Fruit fly (Drosophila melanogaster): Measurements from ENCODE around the gene CG12402.

Gene CG12402

DNA sequence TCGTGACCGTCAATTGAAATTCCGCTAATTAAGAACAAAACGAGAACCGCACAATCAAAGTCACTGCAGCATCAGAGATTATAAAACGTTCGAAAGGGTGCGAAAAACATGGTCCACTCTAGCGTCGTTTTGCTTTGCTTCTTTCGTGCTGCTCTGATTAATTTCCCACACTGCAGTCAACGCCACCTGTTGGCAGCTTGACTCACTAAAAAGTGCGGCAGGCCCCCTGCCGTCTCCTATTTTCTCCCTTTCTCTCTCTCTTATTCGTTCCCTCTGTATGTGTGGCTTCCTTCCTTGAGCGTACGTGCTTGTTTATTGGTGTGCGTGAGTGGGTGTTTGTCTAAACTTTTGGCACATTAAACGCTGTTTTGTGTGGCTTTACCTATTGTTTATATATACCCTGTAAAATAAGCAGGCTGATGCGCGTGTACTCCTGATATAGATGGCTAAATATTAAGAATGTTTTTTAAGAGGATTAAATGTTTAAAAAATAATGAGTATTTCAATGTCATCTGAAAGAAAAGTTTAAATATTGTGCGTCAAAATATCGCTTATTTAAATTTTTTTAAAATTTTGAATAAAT is 9.5 kb downstream of the CG12402 start (continued):
- TF ChIP-seq nau (GFP tag; optimal IDR thresholded peaks at IDR 0.05), result no peak
- TF ChIP-seq hkb (optimal IDR thresholded peaks at IDR 0.05), result no peak
- no peak for TF ChIP-seq hkb (GFP tag; IDR thresholded peaks at IDR 0.05)
- TF ChIP-seq CG4360 (GFP tag; IDR thresholded peaks at IDR 0.05), result no peak
- no peak for TF ChIP-seq NfI (GFP tag; optimal IDR thresholded peaks at IDR 0.05)
- no peak for TF ChIP-seq CG3847 (GFP tag; IDR thresholded peaks at IDR 0.05)
- no peak for TF ChIP-seq CG9876 (GFP tag; optimal IDR thresholded peaks at IDR 0.05)
- TF ChIP-seq CG18764 (GFP tag; optimal IDR thresholded peaks at IDR 0.05), result no peak
- TF ChIP-seq CG7745 (tag; optimal IDR thresholded peaks at IDR 0.05), result no peak
- TF ChIP-seq Dfd (GFP tag; optimal IDR thresholded peaks at IDR 0.05), result no peak
- TF ChIP-seq Max (GFP tag; optimal IDR thresholded peaks at IDR 0.05), result no peak
- no peak for TF ChIP-seq sens-2 (GFP tag; IDR thresholded peaks at IDR 0.05)
- TF ChIP-seq gt (GFP tag; IDR thresholded peaks at IDR 0.05), result no peak
- TF ChIP-seq fu2 (GFP tag; optimal IDR thresholded peaks at IDR 0.05), result no peak
- no peak for TF ChIP-seq toy (GFP tag; IDR thresholded peaks at IDR 0.05)
- no peak for TF ChIP-seq CG42726 (GFP tag; IDR thresholded peaks at IDR 0.05; ENCODE audit: partially characterized antibody)
- TF ChIP-seq bbx (GFP tag; IDR thresholded peaks at IDR 0.05; ENCODE audit: partially characterized antibody), result no peak
- no peak for TF ChIP-seq ems (GFP tag; optimal IDR thresholded peaks at IDR 0.05)
- no peak for TF ChIP-seq CG4282 (GFP tag; optimal IDR thresholded peaks at IDR 0.05)
- TF ChIP-seq tin (GFP tag; optimal IDR thresholded peaks at IDR 0.05), result no peak
- TF ChIP-seq unpg (GFP tag; optimal IDR thresholded peaks at IDR 0.05), result no peak
- TF ChIP-seq CG12744 (GFP tag; optimal IDR thresholded peaks at IDR 0.05), result peak; percentile 17
- no peak for TF ChIP-seq pho (GFP tag; optimal IDR thresholded peaks at IDR 0.05)
- TF ChIP-seq CG14050 (GFP tag; IDR thresholded peaks at IDR 0.05), result no peak
- TF ChIP-seq CG4820 (GFP tag; optimal IDR thresholded peaks at IDR 0.05), result no peak
- no peak for TF ChIP-seq CkIIα-i1 (GFP tag; IDR thresholded peaks at IDR 0.05)
- TF ChIP-seq btn (GFP tag; optimal IDR thresholded peaks at IDR 0.05), result no peak
- no peak for TF ChIP-seq CG6654 (GFP tag; optimal IDR thresholded peaks at IDR 0.05)
- TF ChIP-seq CG17612 (GFP tag; IDR thresholded peaks at IDR 0.05), result no peak
- TF ChIP-seq YL-1 (GFP tag; optimal IDR thresholded peaks at IDR 0.05), result no peak
- no peak for TF ChIP-seq CG12071 (GFP tag; optimal IDR thresholded peaks at IDR 0.05)
- TF ChIP-seq nom (GFP tag; optimal IDR thresholded peaks at IDR 0.05), result no peak
- no peak for TF ChIP-seq CG10565 (GFP tag; optimal IDR thresholded peaks at IDR 0.05)
- TF ChIP-seq hbn (GFP tag; IDR thresholded peaks at IDR 0.05; ENCODE audit: partially characterized antibody), result no peak
- no peak for TF ChIP-seq tup (GFP tag; optimal IDR thresholded peaks at IDR 0.05)
- peak; percentile 68 for TF ChIP-seq Med (GFP tag)
- peak; percentile 20; the same call in 1 of the 2 replicates for TF ChIP-seq E2f2 (GFP tag; IDR thresholded peaks at IDR 0.05)
- TF ChIP-seq Side (GFP tag; optimal IDR thresholded peaks at IDR 0.05), result no peak
- 0 out of 2 replicates have a peak, but pooled peaks have one; percentile 20 for TF ChIP-seq sob (GFP tag; IDR thresholded peaks at IDR 0.05)
- TF ChIP-seq CG17912 (GFP tag; optimal IDR thresholded peaks at IDR 0.05), result no peak
- TF ChIP-seq Rx (GFP tag; IDR thresholded peaks at IDR 0.05), result no peak
- TF ChIP-seq CG32772 (GFP tag; IDR thresholded peaks at IDR 0.05), result no peak
- TF ChIP-seq Elba2 (GFP tag; optimal IDR thresholded peaks at IDR 0.05), result no peak
- TF ChIP-seq CG12659 (GFP tag; optimal IDR thresholded peaks at IDR 0.05), result peak; percentile 16
- no peak for TF ChIP-seq CG31365 (tag; optimal IDR thresholded peaks at IDR 0.05)
- TF ChIP-seq CG18599 (GFP tag; optimal IDR thresholded peaks at IDR 0.05), result peak; percentile 8
- no peak for TF ChIP-seq Gsc (GFP tag; IDR thresholded peaks at IDR 0.05)
- no peak for TF ChIP-seq HLH3B (GFP tag; IDR thresholded peaks at IDR 0.05)
- no peak for TF ChIP-seq CG8765 (GFP tag; IDR thresholded peaks at IDR 0.05)
- TF ChIP-seq tll (GFP tag; optimal IDR thresholded peaks at IDR 0.05), result no peak
- TF ChIP-seq lov (optimal IDR thresholded peaks at IDR 0.05), result no peak
- no peak for TF ChIP-seq lov (GFP tag; IDR thresholded peaks at IDR 0.05)
